Worm (Caenorhabditis elegans) whole organism, L3 larva: ENCODE measurements around the gene pqn-27.

Experiments
- ZK546.5 ChIP-seq: sonication (generic microtip); optimal IDR thresholded peaks from 2 replicates; lab custom pipeline; 2017; ENCODE audit warnings: missing biosample characterization, missing genetic modification characterization
- aly-2 ChIP-seq: fragments of 150-350 bp; optimal IDR thresholded peaks from 2 replicates; lab custom pipeline; 2014; ENCODE audit warnings: missing biosample characterization, missing genetic modification characterization
- elt-1 ChIP-seq: fragments of 150-350 bp; optimal IDR thresholded peaks from 2 replicates; lab custom pipeline; 2014; ENCODE audit warnings: missing biosample characterization, missing genetic modification characterization
- lin-15B ChIP-seq: fragments of 150-350 bp; optimal IDR thresholded peaks from 2 replicates; lab custom pipeline; 2014; ENCODE audit warnings: missing biosample characterization, missing genetic modification characterization
- lin-39 ChIP-seq: fragments of 150-350 bp; optimal IDR thresholded peaks from 2 replicates; lab custom pipeline; 2018; ENCODE audit warnings: missing biosample characterization, missing genetic modification reagents, missing genetic modification characterization
- nfya-1 ChIP-seq: sonication (generic microtip); optimal IDR thresholded peaks from 2 replicates; lab custom pipeline; 2017; ENCODE audit warnings: missing genetic modification characterization, mild to moderate bottlenecking, missing compliant biosample characterization, antibody characterized with exemption, moderate library complexity; ENCODE audit not compliant: insufficient read depth
- nhr-43 ChIP-seq: sonication (generic microtip); optimal IDR thresholded peaks from 2 replicates; lab custom pipeline; 2016; ENCODE audit warnings: mild to moderate bottlenecking, missing genetic modification characterization, missing compliant biosample characterization; ENCODE audit not compliant: poor library complexity, severe bottlenecking
- nhr-67 ChIP-seq: fragments of 150-350 bp; optimal IDR thresholded peaks from 2 replicates; lab custom pipeline; 2014; ENCODE audit warnings: missing biosample characterization, missing genetic modification characterization
- skn-1 ChIP-seq: fragments of 150-350 bp; optimal IDR thresholded peaks from 2 replicates; lab custom pipeline; 2014; ENCODE audit warnings: missing biosample characterization, missing genetic modification characterization
- ztf-11 ChIP-seq: fragments of 150-350 bp; optimal IDR thresholded peaks from 2 replicates; lab custom pipeline; 2014; ENCODE audit warnings: missing biosample characterization, missing genetic modification characterization

DNA sequence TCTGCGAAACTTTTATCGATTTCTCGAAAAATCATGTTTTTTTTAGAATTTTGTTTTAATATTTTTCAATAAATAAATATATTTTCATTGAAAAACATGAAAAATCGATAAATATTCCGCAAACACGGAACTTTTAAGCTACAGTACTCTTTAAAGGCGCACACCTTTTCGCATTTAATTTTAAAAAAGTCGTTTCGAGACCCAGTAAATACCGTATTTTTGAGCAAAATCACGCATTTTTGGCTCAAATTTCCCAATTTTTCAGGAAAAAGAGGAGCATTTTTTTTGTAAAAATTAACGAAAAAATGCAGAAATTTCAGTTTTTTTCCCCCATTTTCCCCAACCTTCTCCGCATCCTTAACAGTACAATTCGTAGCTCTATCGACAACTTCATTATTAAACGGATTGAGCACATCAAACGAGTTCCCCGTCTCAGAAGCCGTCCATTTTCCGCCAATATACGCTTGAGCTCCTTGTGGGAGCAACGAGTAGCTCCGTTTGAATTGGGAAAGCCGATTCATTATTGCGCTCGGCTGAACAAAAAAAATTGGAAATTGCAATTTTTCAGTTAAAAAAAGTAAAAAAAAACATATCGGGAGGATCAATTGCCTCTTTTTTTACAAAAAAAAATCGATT lies 30.9 kb upstream of the pqn-27 start, which contains the start of gene alh-7:
- TF ChIP-seq aly-2: no peak
- TF ChIP-seq elt-1 (tag; lab: Kevin White, UChicago): no peak
- no peak for TF ChIP-seq nfya-1 (tag; lab: Kevin White, UChicago)
- no peak for TF ChIP-seq lin-15B (tag; lab: Kevin White, UChicago)
- no peak for TF ChIP-seq skn-1 (tag; lab: Kevin White, UChicago)
- TF ChIP-seq nhr-43 (tag; lab: Kevin White, UChicago): no peak
- TF ChIP-seq ztf-11 (tag; lab: Kevin White, UChicago): no peak
- TF ChIP-seq nhr-67 (tag; lab: Kevin White, UChicago): no peak
- no peak for TF ChIP-seq ZK546.5 (tag; lab: Kevin White, UChicago)
- no peak for TF ChIP-seq lin-39 (tag; lab: Kevin White, UChicago)
